Fruit fly (Drosophila melanogaster) whole organism, embryonic: Measurements from ENCODE around the gene CG7294.

Source experiments
- BEAF-32 ChIP-seq: fragments of 200-800 bp; sonication (Bioruptor generic); optimal IDR thresholded peaks from 3 replicates; lab custom pipeline; 2017; ENCODE audit warnings: missing biosample characterization, missing genetic modification characterization, mild to moderate bottlenecking, moderate library complexity, missing genetic modification reagents
- CG10565 ChIP-seq: fragments of 200-800 bp; sonication (Bioruptor generic); optimal IDR thresholded peaks from 3 replicates; lab custom pipeline; 2016; ENCODE audit warnings: missing biosample characterization, mild to moderate bottlenecking, missing genetic modification characterization
- CG12769 ChIP-seq: fragments of 200-800 bp; sonication (Bioruptor generic); optimal IDR thresholded peaks from 2 replicates; lab custom pipeline; 2019; ENCODE audit warnings: missing biosample characterization, mild to moderate bottlenecking, missing genetic modification characterization, moderate library complexity
- CG13287 ChIP-seq: fragments of 200-800 bp; sonication (Bioruptor generic); IDR thresholded peaks from 2 replicates; pipeline ENCODE4 v1.3.6; 2022; ENCODE audit warnings: missing biosample characterization, missing genetic modification characterization; ENCODE audit not compliant: partially characterized antibody
- CG13424 ChIP-seq: fragments of 200-800 bp; sonication (Bioruptor generic); optimal IDR thresholded peaks from 2 replicates; lab custom pipeline; 2019; ENCODE audit warnings: missing biosample characterization, mild to moderate bottlenecking, missing genetic modification characterization, moderate library complexity
- CG14441 ChIP-seq: fragments of 200-800 bp; sonication (Bioruptor generic); IDR thresholded peaks from 2 replicates; pipeline ENCODE4 v1.3.6; 2022; ENCODE audit warnings: missing biosample characterization, missing genetic modification characterization
- CG1603 ChIP-seq: fragments of 200-800 bp; sonication (Bioruptor generic); optimal IDR thresholded peaks from 2 replicates; lab custom pipeline; 2019; ENCODE audit warnings: missing biosample characterization, mild to moderate bottlenecking, missing genetic modification characterization, moderate library complexity
- CG30403 ChIP-seq: fragments of 200-800 bp; sonication (Bioruptor generic); optimal IDR thresholded peaks from 3 replicates; lab custom pipeline; 2016; ENCODE audit warnings: missing biosample characterization, missing genetic modification characterization
- CG6175 ChIP-seq: fragments of 200-800 bp; sonication (Bioruptor generic); IDR thresholded peaks from 3 replicates; pipeline ENCODE4 v1.3.6; 2022; ENCODE audit warnings: missing biosample characterization, missing genetic modification characterization
- CG6272 ChIP-seq: fragments of 200-800 bp; sonication (Bioruptor generic); IDR thresholded peaks from 2 replicates; pipeline ENCODE4 v1.3.6; 2022; ENCODE audit warnings: missing biosample characterization, missing genetic modification characterization
- CG7357 ChIP-seq: fragments of 200-800 bp; sonication (Bioruptor generic); IDR thresholded peaks from 3 replicates; pipeline ENCODE4 v1.3.6; 2022; ENCODE audit warnings: missing biosample characterization, missing genetic modification characterization
- CG7372 ChIP-seq: fragments of 200-800 bp; sonication (Bioruptor generic); IDR thresholded peaks from 2 replicates; pipeline ENCODE4 v1.3.6; 2022; ENCODE audit warnings: missing biosample characterization, missing genetic modification characterization
- CG7839 ChIP-seq: fragments of 200-800 bp; sonication (Bioruptor generic); optimal IDR thresholded peaks from 3 replicates; lab custom pipeline; 2018; ENCODE audit warnings: missing biosample characterization, mild to moderate bottlenecking, missing genetic modification characterization, moderate library complexity
- CG9215 ChIP-seq: fragments of 200-800 bp; sonication (Bioruptor generic); IDR thresholded peaks from 2 replicates; pipeline ENCODE4 v1.3.6; 2022; ENCODE audit warnings: missing biosample characterization, missing genetic modification characterization
- CG9437 ChIP-seq: fragments of 200-800 bp; sonication (Bioruptor generic); optimal IDR thresholded peaks from 2 replicates; lab custom pipeline; 2018; ENCODE audit warnings: missing biosample characterization, mild to moderate bottlenecking, missing genetic modification characterization
- CG9797 ChIP-seq: fragments of 200-800 bp; sonication (Bioruptor generic); optimal IDR thresholded peaks from 3 replicates; lab custom pipeline; 2018; ENCODE audit warnings: missing biosample characterization, mild to moderate bottlenecking, missing genetic modification characterization
- CHES-1-like ChIP-seq: fragments of 200-800 bp; sonication (Bioruptor generic); optimal IDR thresholded peaks from 2 replicates; lab custom pipeline; 2016; ENCODE audit warnings: missing biosample characterization, missing genetic modification characterization
- CoRest ChIP-seq: fragments of 200-800 bp; sonication (Bioruptor generic); optimal IDR thresholded peaks from 3 replicates; lab custom pipeline; 2018; ENCODE audit warnings: missing biosample characterization, mild to moderate bottlenecking, missing genetic modification characterization, moderate library complexity
- Ets65A ChIP-seq: fragments of 200-800 bp; sonication (Bioruptor generic); peaks from one replicate; lab custom pipeline; 2016; ENCODE audit warnings: missing biosample characterization, missing genetic modification characterization
- Fer1 ChIP-seq: fragments of 200-800 bp; sonication (Bioruptor generic); optimal IDR thresholded peaks from 2 replicates; lab custom pipeline; 2017; ENCODE audit warnings: missing biosample characterization, mild to moderate bottlenecking, missing genetic modification characterization
- Hey ChIP-seq: fragments of 200-800 bp; sonication (Bioruptor generic); optimal IDR thresholded peaks from 3 replicates; lab custom pipeline; 2018; ENCODE audit warnings: missing biosample characterization, mild to moderate bottlenecking, missing genetic modification characterization
- HmgZ ChIP-seq: fragments of 200-800 bp; sonication (Bioruptor generic); optimal IDR thresholded peaks from 2 replicates; lab custom pipeline; 2018; ENCODE audit warnings: missing biosample characterization, mild to moderate bottlenecking, missing genetic modification characterization
- MESR4 ChIP-seq: fragments of 200-800 bp; sonication (Bioruptor generic); optimal IDR thresholded peaks from 2 replicates; lab custom pipeline; 2018; ENCODE audit warnings: missing biosample characterization, mild to moderate bottlenecking, missing genetic modification characterization, moderate library complexity
- NFAT ChIP-seq: fragments of 200-800 bp; sonication (Bioruptor generic); IDR thresholded peaks from 2 replicates; pipeline ENCODE4 v1.3.6; 2022; ENCODE audit warnings: missing biosample characterization, missing genetic modification characterization
- NfI ChIP-seq: fragments of 200-800 bp; sonication (Bioruptor generic); optimal IDR thresholded peaks from 3 replicates; lab custom pipeline; 2018; ENCODE audit warnings: missing biosample characterization, mild to moderate bottlenecking, missing genetic modification characterization, moderate library complexity
- PHDP ChIP-seq: fragments of 200-800 bp; sonication (Bioruptor generic); optimal IDR thresholded peaks from 3 replicates; lab custom pipeline; 2018; ENCODE audit warnings: missing biosample characterization, mild to moderate bottlenecking, missing genetic modification characterization, moderate library complexity
- Rfx ChIP-seq: fragments of 200-800 bp; sonication (Bioruptor generic); IDR thresholded peaks from 2 replicates; pipeline ENCODE4 v1.3.6; 2022; ENCODE audit warnings: missing biosample characterization, missing genetic modification characterization
- Sry-δ ChIP-seq: fragments of 200-800 bp; sonication (Bioruptor generic); optimal IDR thresholded peaks from 2 replicates; lab custom pipeline; 2016; ENCODE audit warnings: missing biosample characterization, missing genetic modification characterization
- Tbp ChIP-seq: fragments of >200 bp; optimal IDR thresholded peaks from 2 replicates; lab custom pipeline; 2018; ENCODE audit warnings: missing biosample characterization, missing genetic modification characterization
- Trl ChIP-seq, 3 experiments: fragments of >200 bp in 2 of 3; fragments of 200-800 bp in 1 of 3; sonication (Bioruptor generic) in 1 of 3; optimal IDR thresholded peaks; 2 replicates in 1 of 3; 3 replicates in 2 of 3; lab custom pipeline; 2016 to 2017; ENCODE audit warnings: missing biosample characterization in 1 of 3, missing genetic modification characterization in 1 of 3
- aop ChIP-seq: fragments of 200-800 bp; sonication (Bioruptor generic); IDR thresholded peaks from 2 replicates; pipeline ENCODE4 v1.3.6; 2022; ENCODE audit warnings: missing biosample characterization, missing genetic modification characterization
- ato ChIP-seq: fragments of 200-800 bp; sonication (Bioruptor generic); IDR thresholded peaks from 2 replicates; pipeline ENCODE4 v1.3.6; 2022; ENCODE audit warnings: missing biosample characterization, missing genetic modification characterization; ENCODE audit not compliant: partially characterized antibody
- bab2 ChIP-seq: fragments of 200-800 bp; sonication (Bioruptor generic); optimal IDR thresholded peaks from 2 replicates; lab custom pipeline; 2016; ENCODE audit warnings: missing biosample characterization, missing genetic modification characterization
- bigmax ChIP-seq: fragments of 200-800 bp; sonication (Bioruptor generic); optimal IDR thresholded peaks from 2 replicates; lab custom pipeline; 2018; ENCODE audit warnings: missing biosample characterization, mild to moderate bottlenecking, missing genetic modification characterization
- chn ChIP-seq: fragments of 200-800 bp; sonication (Bioruptor generic); optimal IDR thresholded peaks from 2 replicates; lab custom pipeline; 2016; ENCODE audit warnings: missing biosample characterization, missing genetic modification characterization
- danr ChIP-seq: fragments of 200-800 bp; sonication (Bioruptor generic); IDR thresholded peaks from 2 replicates; pipeline ENCODE4 v1.3.6; 2022; ENCODE audit warnings: missing biosample characterization, missing genetic modification characterization
- dmrt99B ChIP-seq: fragments of 200-800 bp; sonication (Bioruptor generic); optimal IDR thresholded peaks from 2 replicates; lab custom pipeline; 2018; ENCODE audit warnings: missing biosample characterization, mild to moderate bottlenecking, missing genetic modification characterization, moderate library complexity
- gro ChIP-seq: fragments of 200-800 bp; sonication (Bioruptor generic); optimal IDR thresholded peaks from 2 replicates; lab custom pipeline; 2016; ENCODE audit warnings: missing biosample characterization, missing genetic modification characterization
- gsb-n ChIP-seq: fragments of 200-800 bp; sonication (Bioruptor generic); optimal IDR thresholded peaks from 3 replicates; lab custom pipeline; 2018; ENCODE audit warnings: missing biosample characterization, mild to moderate bottlenecking, missing genetic modification characterization
- maf-S ChIP-seq: fragments of 200-800 bp; sonication (Bioruptor generic); optimal IDR thresholded peaks from 2 replicates; lab custom pipeline; 2016; ENCODE audit warnings: missing biosample characterization, missing genetic modification characterization
- row ChIP-seq: fragments of 200-800 bp; sonication (Bioruptor generic); IDR thresholded peaks from 3 replicates; pipeline ENCODE4 v1.3.6; 2022; ENCODE audit warnings: missing biosample characterization, missing genetic modification characterization
- sug ChIP-seq: fragments of 200-800 bp; optimal IDR thresholded peaks from 2 replicates; lab custom pipeline; 2019; ENCODE audit warnings: missing biosample characterization, mild to moderate bottlenecking, missing genetic modification characterization, moderate library complexity
- tio ChIP-seq: fragments of 200-800 bp; sonication (Bioruptor generic); optimal IDR thresholded peaks from 2 replicates; lab custom pipeline; 2017; ENCODE audit warnings: missing biosample characterization, missing genetic modification characterization, inconsistent platforms
- twi ChIP-seq: fragments of 200-800 bp; optimal IDR thresholded peaks from 2 replicates; lab custom pipeline; 2019; ENCODE audit warnings: missing biosample characterization, mild to moderate bottlenecking, missing genetic modification characterization, moderate library complexity
- unc-4 ChIP-seq: fragments of 200-800 bp; sonication (Bioruptor generic); IDR thresholded peaks from 2 replicates; pipeline ENCODE4 v1.3.6; 2022; ENCODE audit warnings: missing biosample characterization, missing genetic modification characterization; ENCODE audit not compliant: partially characterized antibody
- zen ChIP-seq: fragments of 200-800 bp; sonication (Bioruptor generic); optimal IDR thresholded peaks from 3 replicates; lab custom pipeline; 2018; ENCODE audit warnings: missing biosample characterization, mild to moderate bottlenecking, missing genetic modification characterization, moderate library complexity
- zfh1 ChIP-seq: fragments of 200-800 bp; sonication (Bioruptor generic); IDR thresholded peaks from 3 replicates; pipeline ENCODE4 v1.3.6; 2022; ENCODE audit warnings: missing biosample characterization, missing genetic modification characterization

Gene CG7294

dm6 chr2L:10736993-10737756 lies 48.1 kb upstream of the CG7294 start, which contains the start of the genes Vha16-5 and CG12299 (continued):
- TF ChIP-seq NFAT (GFP tag; lab: Robert Waterston, UW) (peak; percentile 96), dmrt99B (tag; lab: Kevin White, UChicago) (no peak), CG7372 (GFP tag; lab: Robert Waterston, UW) (peak; percentile 74), tio (GFP tag; lab: Kevin White, UChicago) (no peak), twi (tag; lab: Kevin White, UChicago) (peak; percentile 37), CG1603 (tag; lab: Kevin White, UChicago) (peak; percentile 94), aop (GFP tag; lab: Robert Waterston, UW) (peak; percentile 87), CG13287 (GFP tag; lab: Robert Waterston, UW) (peak; percentile 88)
- TF ChIP-seq, all 482 proteins: peak for 356

DNA sequence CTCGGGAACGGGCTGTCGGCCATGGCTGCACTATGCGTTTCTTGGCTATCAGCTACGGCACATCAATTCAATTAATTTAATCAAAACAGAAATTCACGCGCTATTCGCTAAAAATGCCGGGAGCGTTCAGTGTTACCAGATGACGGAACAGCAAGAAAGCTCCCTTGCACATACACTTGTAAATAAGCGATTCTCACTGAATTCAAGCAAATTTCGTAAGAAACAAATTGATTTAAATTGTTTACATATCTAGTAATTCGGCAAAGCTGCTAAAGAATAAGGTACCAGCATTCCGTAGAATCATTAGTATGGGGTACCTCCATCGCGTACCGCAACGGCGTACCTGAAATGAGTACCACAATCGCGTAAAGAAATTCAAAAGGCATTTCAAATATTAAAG lies 46.9 kb upstream of the CG7294 start, which contains the start of gene Nup107:
Gene Nup107 (minus strand): TSS at position 149 of the 400 bp plus-strand sequence.
- TF ChIP-seq ato (GFP tag; lab: Robert Waterston, UW) (0 out of 2 replicates have a peak, but pooled peaks have one; percentile 24), MESR4 (GFP tag; lab: Kevin White, UChicago) (peak; percentile 43), CG9797 (GFP tag; lab: Kevin White, UChicago) (peak; percentile 68), CG7839 (tag; lab: Kevin White, UChicago) (no peak), row (GFP tag; lab: Robert Waterston, UW) (peak; percentile 77), CG14441 (GFP tag; lab: Robert Waterston, UW) (0 out of 2 replicates have a peak, but pooled peaks have one; percentile 15), Rfx (GFP tag; lab: Robert Waterston, UW) (peak; percentile 34; the same call in 1 of the 2 replicates), CG6272 (peak; percentile 25; the same call in 1 of the 2 replicates), Tbp (no peak), PHDP (peak; percentile 4), bigmax (GFP tag; lab: Kevin White, UChicago) (no peak), Ets65A (GFP tag; lab: Kevin White, UChicago) (peak; percentile 92), HmgZ (tag; lab: Kevin White, UChicago) (peak; percentile 27), Hey (tag; lab: Kevin White, UChicago) (no peak), zen (tag; lab: Kevin White, UChicago) (peak; percentile 39), maf-S (peak; percentile 16), Sry-δ (GFP tag; lab: Kevin White, UChicago) (peak; percentile 58), CG9437 (GFP tag; lab: Kevin White, UChicago) (peak; percentile 59), CG9215 (no peak), CG13424 (peak; percentile 42), gsb-n (no peak), danr (GFP tag; lab: Robert Waterston, UW) (no peak), sug (tag; lab: Kevin White, UChicago) (no peak), unc-4 (GFP tag; lab: Robert Waterston, UW) (0 out of 2 replicates have a peak, but pooled peaks have one; percentile 34), CoRest (tag; lab: Kevin White, UChicago) (peak; percentile 30), CHES-1-like (GFP tag; lab: Kevin White, UChicago) (peak; percentile 6), chn (GFP tag; lab: Kevin White, UChicago) (peak; percentile 30), gro (peak; percentile 41), CG6175 (GFP tag; lab: Robert Waterston, UW) (no peak), NfI (GFP tag; lab: Kevin White, UChicago) (peak; percentile 29), BEAF-32 (GFP tag; lab: Kevin White, UChicago) (peak; percentile 40), Fer1 (GFP tag; lab: Kevin White, UChicago) (no peak), CG12769 (tag; lab: Kevin White, UChicago) (no peak), Trl (optimal IDR thresholded peaks at IDR 0.05; lab: Kevin White, UChicago) (no peak), Trl (GFP tag; optimal IDR thresholded peaks at IDR 0.05; lab: Kevin White, UChicago) (peak; percentile 26), CG7357 (peak; percentile 94), CG30403 (GFP tag; lab: Kevin White, UChicago) (peak; percentile 35), CG10565 (no peak), zfh1 (GFP tag; lab: Robert Waterston, UW) (no peak), bab2 (GFP tag; lab: Kevin White, UChicago) (peak; percentile 18)
